Fruit fly (Drosophila melanogaster) whole organism, embryonic: ENCODE measurements around the gene Fmr1.
A peak's percentile ranks its signal among the peaks of the same experiment; 100 is the strongest.

Experiments used
- CG11456 ChIP-seq: fragments of 200-800 bp; sonication (Bioruptor generic); IDR thresholded peaks from 3 replicates; pipeline ENCODE4 v1.3.6; 2022; ENCODE audit warnings: missing biosample characterization, missing genetic modification characterization
- CG12391 ChIP-seq: fragments of 200-800 bp; sonication (Bioruptor generic); optimal IDR thresholded peaks from 3 replicates; lab custom pipeline; 2018; ENCODE audit warnings: missing biosample characterization, mild to moderate bottlenecking, missing genetic modification characterization, moderate library complexity
- CG13775 ChIP-seq: fragments of 200-800 bp; sonication (Bioruptor generic); optimal IDR thresholded peaks from 3 replicates; lab custom pipeline; 2017; ENCODE audit warnings: missing biosample characterization, mild to moderate bottlenecking, missing genetic modification characterization
- CG13894 ChIP-seq: fragments of 200-800 bp; sonication (Bioruptor generic); optimal IDR thresholded peaks from 3 replicates; lab custom pipeline; 2018; ENCODE audit warnings: missing biosample characterization, mild to moderate bottlenecking, missing genetic modification characterization, moderate library complexity
- CG14014 ChIP-seq: fragments of 200-800 bp; sonication (Bioruptor generic); IDR thresholded peaks from 2 replicates; pipeline ENCODE4 v1.3.6; 2022; ENCODE audit warnings: missing biosample characterization, missing genetic modification characterization
- CG15073 ChIP-seq: fragments of 200-800 bp; sonication (Bioruptor generic); optimal IDR thresholded peaks from 2 replicates; lab custom pipeline; 2016; ENCODE audit warnings: missing biosample characterization, missing genetic modification characterization
- CG15269 ChIP-seq: fragments of 200-800 bp; sonication (Bioruptor generic); optimal IDR thresholded peaks from 2 replicates; lab custom pipeline; 2018; ENCODE audit warnings: missing biosample characterization, mild to moderate bottlenecking, missing genetic modification characterization, moderate library complexity
- CG1603 ChIP-seq: fragments of 200-800 bp; sonication (Bioruptor generic); optimal IDR thresholded peaks from 2 replicates; lab custom pipeline; 2019; ENCODE audit warnings: missing biosample characterization, mild to moderate bottlenecking, missing genetic modification characterization, moderate library complexity
- CG16815 ChIP-seq: fragments of 200-800 bp; sonication (Bioruptor generic); optimal IDR thresholded peaks from 3 replicates; lab custom pipeline; 2017; ENCODE audit warnings: missing biosample characterization, mild to moderate bottlenecking, missing genetic modification characterization
- CG1832 ChIP-seq: fragments of 200-800 bp; sonication (Bioruptor generic); optimal IDR thresholded peaks from 2 replicates; lab custom pipeline; 2017; ENCODE audit warnings: missing biosample characterization, mild to moderate bottlenecking, missing genetic modification characterization, inconsistent platforms
- CG18599 ChIP-seq: fragments of 200-800 bp; sonication (Bioruptor generic); optimal IDR thresholded peaks from 3 replicates; lab custom pipeline; 2017; ENCODE audit warnings: missing biosample characterization, missing genetic modification characterization, mild to moderate bottlenecking, moderate library complexity, missing genetic modification reagents
- CG2712 ChIP-seq: fragments of 200-800 bp; optimal IDR thresholded peaks from 3 replicates; lab custom pipeline; 2019; ENCODE audit warnings: missing biosample characterization, mild to moderate bottlenecking, missing genetic modification characterization, moderate library complexity
- CG32767 ChIP-seq: fragments of 200-800 bp; sonication (Bioruptor generic); IDR thresholded peaks from 2 replicates; pipeline ENCODE4 v1.3.6; 2022; ENCODE audit warnings: missing biosample characterization, missing genetic modification characterization
- CG34376 ChIP-seq: fragments of 200-800 bp; sonication (Bioruptor generic); optimal IDR thresholded peaks from 2 replicates; lab custom pipeline; 2018; ENCODE audit warnings: missing biosample characterization, mild to moderate bottlenecking, missing genetic modification characterization
- CG34422 ChIP-seq: fragments of 200-800 bp; sonication (Bioruptor generic); IDR thresholded peaks from 3 replicates; pipeline ENCODE4 v1.3.6; 2022; ENCODE audit warnings: missing biosample characterization, missing genetic modification characterization
- CG42726 ChIP-seq: fragments of 200-800 bp; sonication (Bioruptor generic); IDR thresholded peaks from 2 replicates; pipeline ENCODE4 v1.3.6; 2022; ENCODE audit warnings: missing biosample characterization, missing genetic modification characterization; ENCODE audit not compliant: partially characterized antibody
- CG5953 ChIP-seq: fragments of 200-800 bp; sonication (Bioruptor generic); IDR thresholded peaks from 2 replicates; pipeline ENCODE4 v1.3.6; 2022; ENCODE audit warnings: missing biosample characterization, missing genetic modification characterization
- CG8281 ChIP-seq: fragments of 200-800 bp; sonication (Bioruptor generic); optimal IDR thresholded peaks from 2 replicates; lab custom pipeline; 2018; ENCODE audit warnings: missing biosample characterization, mild to moderate bottlenecking, missing genetic modification characterization, moderate library complexity
- Deaf1 ChIP-seq: fragments of 200-800 bp; optimal IDR thresholded peaks from 3 replicates; lab custom pipeline; 2019; ENCODE audit warnings: missing biosample characterization, mild to moderate bottlenecking, missing genetic modification characterization, moderate library complexity
- Dll ChIP-seq: fragments of 200-800 bp; sonication (Bioruptor generic); IDR thresholded peaks from 4 replicates; pipeline ENCODE4 v1.3.6; 2022; ENCODE audit warnings: missing biosample characterization, missing genetic modification characterization; ENCODE audit not compliant: partially characterized antibody
- GATAe ChIP-seq: fragments of 200-800 bp; sonication (Bioruptor generic); conservative IDR thresholded peaks from 2 replicates; pipeline ENCODE4 v1.3.6; 2022; ENCODE audit warnings: missing biosample characterization, missing genetic modification characterization
- Hmr ChIP-seq: fragments of 200-800 bp; sonication (Bioruptor generic); optimal IDR thresholded peaks from 3 replicates; lab custom pipeline; 2017; ENCODE audit warnings: mild to moderate bottlenecking, missing biosample characterization, missing genetic modification reagents, missing genetic modification characterization
- Lhr ChIP-seq: fragments of 200-800 bp; sonication (Bioruptor generic); optimal IDR thresholded peaks from 3 replicates; lab custom pipeline; 2017; ENCODE audit warnings: mild to moderate bottlenecking, missing biosample characterization, missing genetic modification reagents, missing genetic modification characterization
- Lpt ChIP-seq: fragments of >200 bp; optimal IDR thresholded peaks from 2 replicates; lab custom pipeline; 2018; ENCODE audit warnings: missing biosample characterization, missing genetic modification characterization
- Mad ChIP-seq: fragments of 200-800 bp; sonication (Bioruptor generic); optimal IDR thresholded peaks from 2 replicates; lab custom pipeline; 2016; ENCODE audit warnings: missing biosample characterization, missing genetic modification characterization
- Med ChIP-seq: fragments of 200-800 bp; sonication (Bioruptor generic); peaks from one replicate; lab custom pipeline; 2016; ENCODE audit warnings: missing biosample characterization, missing genetic modification characterization, mild to moderate bottlenecking, inconsistent platforms, moderate library complexity
- Mes4 ChIP-seq: fragments of 200-800 bp; sonication (Bioruptor generic); optimal IDR thresholded peaks from 2 replicates; lab custom pipeline; 2016; ENCODE audit warnings: missing biosample characterization, missing genetic modification characterization
- Myb ChIP-seq: fragments of 200-800 bp; sonication (Bioruptor generic); optimal IDR thresholded peaks from 2 replicates; lab custom pipeline; 2016; ENCODE audit warnings: missing biosample characterization, missing genetic modification characterization
- Pdp1 ChIP-seq, 2 experiments: fragments of 200-800 bp; sonication (Bioruptor generic); optimal IDR thresholded peaks; 3 replicates each; lab custom pipeline; 2016; ENCODE audit warnings: missing biosample characterization in 2 of 2, missing genetic modification characterization in 2 of 2, mild to moderate bottlenecking in 1 of 2, moderate library complexity in 1 of 2
- ara ChIP-seq: fragments of 200-800 bp; sonication (Bioruptor generic); IDR thresholded peaks from 2 replicates; pipeline ENCODE4 v1.3.6; 2022; ENCODE audit warnings: missing biosample characterization, missing genetic modification characterization
- cato ChIP-seq: fragments of 200-800 bp; sonication (Bioruptor generic); optimal IDR thresholded peaks from 2 replicates; lab custom pipeline; 2016; ENCODE audit warnings: missing biosample characterization, missing genetic modification characterization, borderline replicate concordance
- cg ChIP-seq: fragments of 200-800 bp; sonication (Bioruptor generic); optimal IDR thresholded peaks from 3 replicates; lab custom pipeline; 2019; ENCODE audit warnings: missing biosample characterization, mild to moderate bottlenecking, missing genetic modification characterization, moderate library complexity
- crp ChIP-seq, 2 experiments: fragments of 200-800 bp; sonication (Bioruptor generic); optimal IDR thresholded peaks; 2 replicates in 1 of 2; 3 replicates in 1 of 2; lab custom pipeline; 2017; ENCODE audit warnings: missing biosample characterization in 2 of 2, missing genetic modification characterization in 2 of 2, mild to moderate bottlenecking in 1 of 2, moderate library complexity in 1 of 2
- cwo ChIP-seq: fragments of 200-800 bp; sonication (Bioruptor generic); optimal IDR thresholded peaks from 3 replicates; lab custom pipeline; 2017; ENCODE audit warnings: missing biosample characterization, missing genetic modification characterization, mild to moderate bottlenecking, moderate library complexity, missing genetic modification reagents
- dimm ChIP-seq: fragments of 200-800 bp; sonication (Bioruptor generic); IDR thresholded peaks from 2 replicates; pipeline ENCODE4 v1.3.6; 2022; ENCODE audit warnings: missing biosample characterization, missing genetic modification characterization
- gce ChIP-seq: fragments of 200-800 bp; sonication (Bioruptor generic); IDR thresholded peaks from 3 replicates; pipeline ENCODE4 v1.3.6; 2022; ENCODE audit warnings: missing biosample characterization, missing genetic modification characterization
- gcm2 ChIP-seq: fragments of 200-800 bp; sonication (Bioruptor generic); optimal IDR thresholded peaks from 2 replicates; lab custom pipeline; 2016; ENCODE audit warnings: missing biosample characterization, missing genetic modification characterization
- gem ChIP-seq: fragments of 200-800 bp; sonication (Bioruptor generic); optimal IDR thresholded peaks from 2 replicates; lab custom pipeline; 2019; ENCODE audit warnings: missing biosample characterization, mild to moderate bottlenecking, missing genetic modification characterization, moderate library complexity
- gro ChIP-seq: fragments of 200-800 bp; sonication (Bioruptor generic); optimal IDR thresholded peaks from 2 replicates; lab custom pipeline; 2016; ENCODE audit warnings: missing biosample characterization, missing genetic modification characterization
- gsb-n ChIP-seq: fragments of 200-800 bp; sonication (Bioruptor generic); optimal IDR thresholded peaks from 3 replicates; lab custom pipeline; 2018; ENCODE audit warnings: missing biosample characterization, mild to moderate bottlenecking, missing genetic modification characterization
- ham ChIP-seq: fragments of 200-800 bp; sonication (Bioruptor generic); IDR thresholded peaks from 2 replicates; pipeline ENCODE4 v1.3.6; 2022; ENCODE audit warnings: missing biosample characterization, missing genetic modification characterization
- jing ChIP-seq: fragments of 200-800 bp; sonication (Bioruptor generic); optimal IDR thresholded peaks from 2 replicates; lab custom pipeline; 2018; ENCODE audit warnings: missing biosample characterization, mild to moderate bottlenecking, missing genetic modification characterization
- lmd ChIP-seq: fragments of 200-800 bp; sonication (Bioruptor generic); IDR thresholded peaks from 2 replicates; pipeline ENCODE4 v1.3.6; 2022; ENCODE audit warnings: missing biosample characterization, missing genetic modification characterization
- org-1 ChIP-seq: fragments of 200-800 bp; sonication (Bioruptor generic); optimal IDR thresholded peaks from 2 replicates; lab custom pipeline; 2017; ENCODE audit warnings: missing biosample characterization, missing genetic modification characterization
- pita ChIP-seq: fragments of 200-800 bp; sonication (Bioruptor generic); optimal IDR thresholded peaks from 2 replicates; lab custom pipeline; 2017; ENCODE audit warnings: missing biosample characterization, mild to moderate bottlenecking, missing genetic modification characterization
- prd ChIP-seq, 3 experiments: fragments of >200 bp in 2 of 3; fragments of 200-800 bp in 1 of 3; sonication (Bioruptor generic) in 1 of 3; optimal IDR thresholded peaks in 2 of 3; IDR thresholded peaks in 1 of 3; 2 replicates in 2 of 3; 3 replicates in 1 of 3; pipeline versions ENCODE4 v1.3.6 to Lab custom; 2017 to 2022; ENCODE audit warnings: missing biosample characterization in 1 of 3, missing genetic modification characterization in 1 of 3
- run ChIP-seq: fragments of 200-800 bp; sonication (Bioruptor generic); optimal IDR thresholded peaks from 3 replicates; lab custom pipeline; 2018; ENCODE audit warnings: missing biosample characterization, mild to moderate bottlenecking, missing genetic modification characterization
- tio ChIP-seq: fragments of 200-800 bp; sonication (Bioruptor generic); optimal IDR thresholded peaks from 2 replicates; lab custom pipeline; 2017; ENCODE audit warnings: missing biosample characterization, missing genetic modification characterization, inconsistent platforms
- yki ChIP-seq: fragments of >200 bp; optimal IDR thresholded peaks from 3 replicates; lab custom pipeline; 2018

The Fmr1 gene

dm6 chr3R:10109212-10109880 lies 575 bp downstream of the Fmr1 start (continued):
- TF ChIP-seq ham (GFP tag; lab: Robert Waterston, UW) (no peak), CG11456 (no peak), lmd (GFP tag; lab: Robert Waterston, UW) (no peak), CG34422 (GFP tag; lab: Robert Waterston, UW) (peak; percentile 27; the same call in 1 of the 3 replicates), gro (GFP tag; lab: Kevin White, UChicago) (no peak), CG5953 (GFP tag; lab: Robert Waterston, UW) (no peak), CG14014 (GFP tag; lab: Robert Waterston, UW) (0 out of 2 replicates have a peak, but pooled peaks have one; percentile 20), cwo (GFP tag; lab: Kevin White, UChicago) (peak; percentile 11), CG18599 (GFP tag; lab: Kevin White, UChicago) (no peak), Myb (GFP tag; lab: Kevin White, UChicago) (no peak), CG32767 (GFP tag; lab: Robert Waterston, UW) (no peak), yki (lab: Kevin White, UChicago) (peak; percentile 92), gce (no peak), Hmr (GFP tag; lab: Kevin White, UChicago) (no peak), crp (GFP tag; optimal IDR thresholded peaks at IDR 0.05; lab: Kevin White, UChicago) (no peak), CG42726 (GFP tag; lab: Robert Waterston, UW) (no peak), Lpt (GFP tag; lab: Kevin White, UChicago) (no peak), Lhr (GFP tag; lab: Kevin White, UChicago) (no peak), CG15269 (tag; lab: Kevin White, UChicago) (peak; percentile 16), CG13894 (tag; lab: Kevin White, UChicago) (no peak), Dll (GFP tag; lab: Robert Waterston, UW) (peak; percentile 53; the same call in 2 of the 4 replicates), Med (peak; percentile 82), prd (optimal IDR thresholded peaks at IDR 0.05; lab: Kevin White, UChicago) (no peak), prd (GFP tag; IDR thresholded peaks at IDR 0.05; lab: Robert Waterston, UW) (0 out of 3 replicates have a peak, but pooled peaks have one; percentile 16), CG15073 (GFP tag; lab: Kevin White, UChicago) (no peak), gcm2 (GFP tag; lab: Kevin White, UChicago) (no peak), CG1603 (no peak), Mad (no peak), cato (GFP tag; lab: Kevin White, UChicago) (no peak), cg (GFP tag; lab: Kevin White, UChicago) (peak; percentile 97), CG2712 (tag; lab: Kevin White, UChicago) (no peak), dimm (no peak), ara (GFP tag; lab: Robert Waterston, UW) (0 out of 2 replicates have a peak, but pooled peaks have one; percentile 17), pita (GFP tag; lab: Kevin White, UChicago) (no peak), CG13775 (no peak), Pdp1 (GFP tag; optimal IDR thresholded peaks at IDR 0.05; lab: Kevin White, UChicago) (peak in 1 of 2 experiments; percentile 43), CG1832 (GFP tag; lab: Kevin White, UChicago) (peak; percentile 39), run (no peak), GATAe (GFP tag; lab: Robert Waterston, UW) (no peak), CG34376 (GFP tag; lab: Kevin White, UChicago) (peak; percentile 22), gem (tag; lab: Kevin White, UChicago) (peak; percentile 6), tio (no peak), CG12391 (tag; lab: Kevin White, UChicago) (no peak), CG16815 (GFP tag; lab: Kevin White, UChicago) (no peak), org-1 (GFP tag; lab: Kevin White, UChicago) (no peak), Deaf1 (tag; lab: Kevin White, UChicago) (peak; percentile 89), gsb-n (no peak), jing (GFP tag; lab: Kevin White, UChicago) (no peak), CG8281 (tag; lab: Kevin White, UChicago) (no peak), Mes4 (GFP tag; lab: Kevin White, UChicago) (no peak)
